Worm (Caenorhabditis elegans) whole organism, L2 larva: Measurements from ENCODE around the gene F10E9.1.

ENCODE experiments used
- C34F6.9 ChIP-seq: fragments of 150-350 bp; optimal IDR thresholded peaks from 2 replicates; lab custom pipeline; 2014; ENCODE audit warnings: missing biosample characterization, missing genetic modification characterization
- F13H6.1 ChIP-seq: sonication (generic microtip); optimal IDR thresholded peaks from 2 replicates; lab custom pipeline; 2016; ENCODE audit warnings: missing genetic modification characterization, missing compliant biosample characterization
- R02D3.7 ChIP-seq: fragments of 150-350 bp; optimal IDR thresholded peaks from 2 replicates; lab custom pipeline; 2014; ENCODE audit warnings: missing biosample characterization, missing genetic modification characterization
- Y55F3AM.14 ChIP-seq: fragments of 200-800 bp; sonication (Bioruptor generic); optimal IDR thresholded peaks from 2 replicates; lab custom pipeline; 2018; ENCODE audit warnings: mild to moderate bottlenecking, missing genetic modification characterization, missing compliant biosample characterization
- alr-1 ChIP-seq: fragments of 150-350 bp; optimal IDR thresholded peaks from 2 replicates; lab custom pipeline; 2014; ENCODE audit warnings: missing biosample characterization, missing genetic modification characterization
- ama-1 ChIP-seq: fragments of 150-350 bp; optimal IDR thresholded peaks from 2 replicates; lab custom pipeline; 2018; ENCODE audit warnings: inconsistent platforms
- blmp-1 ChIP-seq: sonication (generic microtip); optimal IDR thresholded peaks from 2 replicates; lab custom pipeline; 2017; ENCODE audit warnings: missing genetic modification characterization, mild to moderate bottlenecking, missing compliant biosample characterization, antibody characterized with exemption, moderate library complexity; ENCODE audit not compliant: insufficient read depth
- ceh-16 ChIP-seq: fragments of 150-350 bp; optimal IDR thresholded peaks from 2 replicates; lab custom pipeline; 2014; ENCODE audit warnings: missing biosample characterization, missing genetic modification characterization
- ceh-82 ChIP-seq: fragments of 150-350 bp; optimal IDR thresholded peaks from 2 replicates; lab custom pipeline; 2014; ENCODE audit warnings: missing biosample characterization, missing genetic modification characterization
- crh-2 ChIP-seq: sonication (generic microtip); optimal IDR thresholded peaks from 2 replicates; lab custom pipeline; 2017; ENCODE audit warnings: missing biosample characterization, missing genetic modification characterization
- dmd-4 ChIP-seq: sonication (generic microtip); optimal IDR thresholded peaks from 2 replicates; lab custom pipeline; 2017; ENCODE audit warnings: missing biosample characterization, missing genetic modification characterization
- egl-27 ChIP-seq: sonication (generic microtip); optimal IDR thresholded peaks from 3 replicates; lab custom pipeline; 2017; ENCODE audit warnings: missing biosample characterization, missing genetic modification reagents, missing genetic modification characterization
- fos-1 ChIP-seq: fragments of 150-350 bp; optimal IDR thresholded peaks from 2 replicates; lab custom pipeline; 2014; ENCODE audit warnings: missing biosample characterization, missing genetic modification characterization
- gmeb-1 ChIP-seq: fragments of 150-350 bp; optimal IDR thresholded peaks from 2 replicates; lab custom pipeline; 2014; ENCODE audit warnings: missing biosample characterization, missing genetic modification characterization
- lin-13 ChIP-seq: fragments of 150-350 bp; optimal IDR thresholded peaks from 2 replicates; lab custom pipeline; 2014; ENCODE audit warnings: missing biosample characterization, missing genetic modification reagents, missing genetic modification characterization
- lsy-2 ChIP-seq, 2 experiments: fragments of 150-350 bp in 1 of 2; sonication (generic microtip) in 1 of 2; optimal IDR thresholded peaks; 2 replicates each; lab custom pipeline; 2014 to 2017; ENCODE audit warnings: missing biosample characterization in 2 of 2, missing genetic modification characterization in 2 of 2
- mab-5 ChIP-seq: fragments of 150-350 bp; optimal IDR thresholded peaks from 2 replicates; lab custom pipeline; 2014; ENCODE audit warnings: missing biosample characterization, missing genetic modification characterization
- mbf-1 ChIP-seq: sonication (generic microtip); optimal IDR thresholded peaks from 2 replicates; lab custom pipeline; 2017; ENCODE audit warnings: missing biosample characterization, missing genetic modification characterization
- mdl-1 ChIP-seq, 2 experiments: fragments of 150-350 bp in 1 of 2; sonication (generic microtip) in 1 of 2; optimal IDR thresholded peaks; 2 replicates each; lab custom pipeline; 2017; ENCODE audit warnings: missing biosample characterization in 2 of 2, missing genetic modification characterization in 2 of 2
- nhr-11 ChIP-seq: fragments of 150-350 bp; optimal IDR thresholded peaks from 2 replicates; lab custom pipeline; 2014; ENCODE audit warnings: missing biosample characterization, missing genetic modification characterization
- nhr-12 ChIP-seq: fragments of 150-350 bp; optimal IDR thresholded peaks from 2 replicates; lab custom pipeline; 2014; ENCODE audit warnings: missing biosample characterization, missing genetic modification characterization
- nhr-129 ChIP-seq: fragments of 150-350 bp; optimal IDR thresholded peaks from 2 replicates; lab custom pipeline; 2014; ENCODE audit warnings: missing biosample characterization, missing genetic modification characterization
- nhr-21 ChIP-seq: fragments of 150-350 bp; optimal IDR thresholded peaks from 2 replicates; lab custom pipeline; 2014; ENCODE audit warnings: missing biosample characterization, missing genetic modification characterization
- nhr-23 ChIP-seq: fragments of 150-350 bp; optimal IDR thresholded peaks from 2 replicates; lab custom pipeline; 2014; ENCODE audit warnings: missing biosample characterization, missing genetic modification reagents, missing genetic modification characterization
- nhr-25 ChIP-seq: fragments of 150-350 bp; sonication (generic microtip); optimal IDR thresholded peaks from 3 replicates; lab custom pipeline; 2014; ENCODE audit warnings: missing biosample characterization, missing genetic modification characterization
- nhr-77 ChIP-seq: fragments of 150-350 bp; optimal IDR thresholded peaks from 2 replicates; lab custom pipeline; 2014; ENCODE audit warnings: missing biosample characterization, missing genetic modification characterization
- sem-4 ChIP-seq: fragments of 150-350 bp; optimal IDR thresholded peaks from 2 replicates; lab custom pipeline; 2014; ENCODE audit warnings: missing biosample characterization, missing genetic modification reagents, missing genetic modification characterization
- skn-1 ChIP-seq: sonication (generic microtip); optimal IDR thresholded peaks from 2 replicates; lab custom pipeline; 2017; ENCODE audit warnings: missing biosample characterization, missing genetic modification characterization
- sma-3 ChIP-seq: sonication (generic microtip); optimal IDR thresholded peaks from 2 replicates; lab custom pipeline; 2016; ENCODE audit warnings: missing genetic modification reagents, missing genetic modification characterization, missing compliant biosample characterization
- sma-9 ChIP-seq, 2 experiments: fragments of 150-350 bp in 1 of 2; sonication (generic microtip) in 1 of 2; optimal IDR thresholded peaks; 2 replicates each; lab custom pipeline; 2014 to 2016; ENCODE audit warnings: missing genetic modification characterization in 2 of 2, mild to moderate bottlenecking in 1 of 2, missing biosample characterization in 1 of 2, missing compliant biosample characterization in 1 of 2, missing genetic modification reagents in 1 of 2, moderate library complexity in 1 of 2
- snpc-4 ChIP-seq: fragments of 150-350 bp; optimal IDR thresholded peaks from 2 replicates; lab custom pipeline; 2014; ENCODE audit warnings: missing biosample characterization, missing genetic modification characterization
- unc-39 ChIP-seq: fragments of 150-350 bp; optimal IDR thresholded peaks from 2 replicates; lab custom pipeline; 2014; ENCODE audit warnings: missing biosample characterization, missing genetic modification characterization
- unc-62 ChIP-seq: fragments of 150-350 bp; optimal IDR thresholded peaks from 2 replicates; lab custom pipeline; 2014; ENCODE audit warnings: missing biosample characterization, missing genetic modification reagents, missing genetic modification characterization
- zag-1 ChIP-seq: fragments of 150-350 bp; optimal IDR thresholded peaks from 2 replicates; lab custom pipeline; 2014; ENCODE audit warnings: missing biosample characterization, missing genetic modification characterization
- ztf-1 ChIP-seq: fragments of 200-800 bp; sonication (Bioruptor generic); conservative IDR thresholded peaks from 2 replicates; pipeline ENCODE4 v1.3.6; 2022; ENCODE audit warnings: missing genetic modification characterization, missing compliant biosample characterization
- ztf-11 ChIP-seq: sonication (generic microtip); optimal IDR thresholded peaks from 2 replicates; lab custom pipeline; 2017; ENCODE audit warnings: missing biosample characterization, missing genetic modification characterization

The F10E9.1 gene

DNA sequence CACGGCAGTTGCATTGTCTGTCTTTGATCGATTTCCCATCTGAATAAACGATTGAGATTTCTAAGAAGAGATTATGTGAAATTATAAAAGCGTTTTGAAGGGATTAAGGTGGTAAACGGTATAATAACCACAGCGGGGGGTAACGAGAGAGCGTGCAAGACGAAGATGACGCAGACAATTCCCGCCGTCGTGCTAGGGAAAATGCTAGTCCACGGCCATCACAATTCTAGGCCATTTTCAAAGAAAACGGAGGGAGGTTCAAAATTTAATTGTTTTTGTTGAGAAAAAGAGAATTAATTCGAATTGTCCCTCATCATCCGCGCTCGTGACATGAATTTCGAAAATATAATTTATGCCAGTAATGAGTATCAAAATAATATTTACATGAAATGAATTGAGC lies 3.9 kb upstream of the F10E9.1 start, which contains the start of gene F10E9.11 (continued):
- TF ChIP-seq blmp-1 (peak; percentile 12), lsy-2 (tag; optimal IDR thresholded peaks at IDR 0.05; lab: Kevin White, UChicago) (peak; percentile 66 to 89), zag-1 (tag; lab: Kevin White, UChicago) (no peak), nhr-25 (tag; lab: Kevin White, UChicago) (peak; percentile 79), unc-39 (no peak), mab-5 (tag; lab: Kevin White, UChicago) (peak; percentile 69), sem-4 (tag; lab: Kevin White, UChicago) (peak; percentile 58), sma-3 (peak; percentile 82), nhr-21 (tag; lab: Kevin White, UChicago) (peak; percentile 44), skn-1 (tag; lab: Kevin White, UChicago) (no peak), ama-1 (lab: Kevin White, UChicago) (no peak), ceh-16 (no peak), Y55F3AM.14 (no peak), R02D3.7 (no peak), ztf-1 (GFP tag; lab: Robert Waterston, UW) (no peak), gmeb-1 (tag; lab: Kevin White, UChicago) (peak; percentile 94), ztf-11 (no peak), sma-9 (GFP tag; optimal IDR thresholded peaks at IDR 0.05; lab: Kevin White, UChicago) (peak; percentile 84), sma-9 (tag; optimal IDR thresholded peaks at IDR 0.05; lab: Kevin White, UChicago) (no peak), mdl-1 (tag; optimal IDR thresholded peaks at IDR 0.05; lab: Kevin White, UChicago) (no peak), nhr-11 (tag; lab: Kevin White, UChicago) (no peak), ceh-82 (tag; lab: Kevin White, UChicago) (no peak)
- TF ChIP-seq, all 48 proteins: peak for 19

DNA sequence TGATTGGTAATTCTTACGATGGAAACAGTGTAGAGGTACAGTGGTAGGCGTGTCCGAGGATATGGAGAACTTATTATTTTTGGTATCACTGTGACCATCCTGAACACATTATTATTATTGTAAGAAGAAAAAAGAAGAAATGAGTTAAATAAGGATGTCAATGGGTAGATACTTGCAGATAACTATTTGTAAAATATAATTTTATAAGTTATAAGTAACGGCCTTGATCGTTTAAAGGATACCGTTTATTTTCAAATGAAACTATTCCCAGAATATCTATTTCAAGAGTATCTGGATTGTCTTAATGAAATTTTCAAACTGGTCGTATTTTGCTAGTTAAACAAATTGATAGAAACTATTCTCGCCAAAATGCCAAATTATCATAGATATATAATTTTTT lies 2.8 kb upstream of the F10E9.1 start, which contains the start of gene F10E9.10:
Gene F10E9.10, minus strand, starts transcription at position 101 of the 400 bp plus-strand sequence.
- no peak for TF ChIP-seq lin-13 (GFP tag; lab: Kevin White, UChicago)
- no peak for TF ChIP-seq C34F6.9 (tag; lab: Kevin White, UChicago)
- no peak for TF ChIP-seq R02D3.7

DNA sequence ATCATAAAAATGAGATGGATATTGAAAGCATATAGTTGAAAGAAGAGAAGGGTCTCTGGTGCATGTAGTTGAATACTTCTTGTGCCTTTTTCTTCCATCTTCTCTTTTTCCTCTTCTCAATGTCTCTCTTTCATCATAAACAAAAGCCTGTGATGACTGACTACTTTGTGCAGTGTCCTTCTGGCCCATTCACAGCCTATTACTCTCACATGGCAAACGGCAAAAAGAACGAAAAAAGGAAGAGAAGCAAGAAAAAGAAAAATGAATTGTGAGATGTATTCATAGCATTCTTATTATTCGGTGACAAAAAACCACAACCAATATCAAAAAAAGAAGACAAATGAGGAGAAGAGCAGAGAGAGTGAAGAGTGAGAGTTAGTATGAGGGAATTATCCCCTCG lies 1.7 kb upstream of the F10E9.1 start:
- TF ChIP-seq crh-2 (tag; lab: Kevin White, UChicago) = peak; percentile 7
- peak in 1 of 2 experiments; percentile 17 for TF ChIP-seq lsy-2 (tag; optimal IDR thresholded peaks at IDR 0.05; lab: Kevin White, UChicago)
- no peak for TF ChIP-seq nhr-12 (tag; lab: Kevin White, UChicago)
- no peak for TF ChIP-seq C34F6.9 (tag; lab: Kevin White, UChicago)
- TF ChIP-seq zag-1 (tag; lab: Kevin White, UChicago) = peak; percentile 51

DNA sequence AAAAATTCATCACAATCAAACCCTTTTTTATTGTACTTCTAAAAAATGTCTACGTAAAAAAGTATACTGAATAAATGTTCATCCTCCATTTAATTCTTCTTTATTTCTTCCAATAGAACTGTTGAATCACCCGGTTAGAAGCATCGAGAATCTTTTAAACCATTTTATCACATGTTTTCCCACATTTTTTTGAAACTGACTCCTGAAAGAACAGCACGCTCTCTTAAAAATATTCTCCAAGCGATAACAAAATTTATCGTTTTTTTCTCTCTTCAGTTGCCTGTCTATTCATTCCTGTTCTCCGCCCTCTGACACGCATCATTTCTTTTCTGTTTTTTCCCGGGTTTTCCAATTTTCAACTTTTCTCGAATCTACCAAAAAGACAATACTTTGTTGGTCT lies 1.4 kb downstream of the F10E9.1 start, which contains the start of gene F10E9.12:
Gene F10E9.12, plus strand, starts transcription at position 131 of the 400 bp plus-strand sequence.
- TF ChIP-seq C34F6.9 (tag; lab: Kevin White, UChicago) = no peak
- TF ChIP-seq dmd-4 (tag; lab: Kevin White, UChicago) = no peak
- no peak for TF ChIP-seq zag-1 (tag; lab: Kevin White, UChicago)
- TF ChIP-seq mbf-1 (tag; lab: Kevin White, UChicago) = no peak
- no peak for TF ChIP-seq egl-27 (tag; lab: Kevin White, UChicago)

DNA sequence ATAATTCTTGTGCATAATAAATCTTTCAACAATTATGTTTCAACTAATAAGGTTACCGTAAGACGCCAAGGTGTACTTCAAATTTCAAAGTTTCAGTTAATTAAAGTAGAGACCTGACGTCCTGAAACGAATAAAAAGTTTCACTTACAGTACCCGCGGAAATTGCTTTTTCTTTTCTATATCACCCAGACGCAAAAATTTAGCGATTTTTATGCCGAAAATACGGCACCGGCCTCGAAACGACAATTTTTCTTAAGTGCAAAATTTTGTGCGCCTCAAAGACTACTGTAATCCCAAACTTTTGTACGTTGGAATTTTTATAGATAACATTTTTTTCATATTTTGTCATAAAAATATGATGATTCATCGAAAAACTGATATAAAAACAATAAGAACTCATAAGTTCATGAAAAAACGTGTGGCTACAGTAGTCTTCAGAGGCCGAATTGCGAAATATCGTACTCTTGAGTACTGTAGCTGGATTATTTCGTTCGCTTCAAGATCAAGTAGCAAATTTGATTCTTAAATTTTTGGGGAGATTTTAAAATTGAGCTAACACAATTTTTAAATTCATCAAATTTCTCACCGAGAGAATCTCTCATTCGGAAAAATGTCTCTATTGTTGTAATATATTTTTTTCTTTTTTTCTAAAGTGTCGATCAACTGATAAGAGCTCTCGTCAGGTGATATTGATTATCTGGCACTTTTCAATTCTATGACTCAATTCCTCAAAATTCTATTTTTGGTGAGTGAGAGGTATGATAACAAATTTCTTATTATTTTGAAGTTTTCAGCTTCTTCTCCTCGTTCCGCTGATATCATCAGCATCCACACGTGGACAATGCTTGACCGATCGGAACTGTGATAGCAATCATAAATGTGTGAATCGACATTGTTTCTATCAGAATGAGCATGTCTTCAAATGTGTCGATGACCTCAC lies 2.9 kb downstream of the F10E9.1 start, which contains the start of gene ZC262.13:
Gene ZC262.13, plus strand, starts transcription at position 641 of the 940 bp plus-strand sequence.
- TF ChIP-seq fos-1 (tag; lab: Kevin White, UChicago) = peak; percentile 36
- TF ChIP-seq nhr-23 = no peak

DNA sequence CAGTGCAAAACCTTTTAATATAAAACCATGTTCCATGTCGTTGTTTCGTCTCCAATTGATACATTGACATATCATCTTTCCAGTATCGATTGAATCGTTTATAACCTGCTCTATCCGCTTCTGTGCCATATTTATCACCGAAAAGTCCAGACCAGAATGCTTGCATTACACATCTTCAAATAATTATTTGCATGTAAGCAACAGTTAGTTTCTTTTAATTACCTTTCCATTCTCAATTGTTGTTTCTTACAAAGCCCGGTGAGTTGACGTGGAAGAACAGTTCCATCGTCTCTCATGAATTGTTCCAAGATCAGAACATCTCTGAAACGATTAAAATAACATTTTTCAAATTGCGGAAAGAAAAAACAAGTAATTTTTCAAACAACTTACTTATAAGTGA lies 8.2 kb downstream of the F10E9.1 start, which contains the start of gene iglr-2:
Gene iglr-2, minus strand, starts transcription at position 101 of the 400 bp plus-strand sequence.
- TF ChIP-seq F13H6.1 (no peak), alr-1 (no peak), egl-27 (tag; lab: Kevin White, UChicago) (no peak), C34F6.9 (tag; lab: Kevin White, UChicago) (no peak), nhr-12 (tag; lab: Kevin White, UChicago) (no peak), sma-3 (no peak), unc-62 (no peak), snpc-4 (tag; lab: Kevin White, UChicago) (no peak), nhr-129 (tag; lab: Kevin White, UChicago) (no peak), lsy-2 (tag; optimal IDR thresholded peaks at IDR 0.05; lab: Kevin White, UChicago) (no peak), nhr-77 (tag; lab: Kevin White, UChicago) (no peak)
- TF ChIP-seq, all 48 proteins: peak for 0
